Worm (Caenorhabditis elegans): Measurements from ENCODE around the gene ZK632.11.

DNA sequence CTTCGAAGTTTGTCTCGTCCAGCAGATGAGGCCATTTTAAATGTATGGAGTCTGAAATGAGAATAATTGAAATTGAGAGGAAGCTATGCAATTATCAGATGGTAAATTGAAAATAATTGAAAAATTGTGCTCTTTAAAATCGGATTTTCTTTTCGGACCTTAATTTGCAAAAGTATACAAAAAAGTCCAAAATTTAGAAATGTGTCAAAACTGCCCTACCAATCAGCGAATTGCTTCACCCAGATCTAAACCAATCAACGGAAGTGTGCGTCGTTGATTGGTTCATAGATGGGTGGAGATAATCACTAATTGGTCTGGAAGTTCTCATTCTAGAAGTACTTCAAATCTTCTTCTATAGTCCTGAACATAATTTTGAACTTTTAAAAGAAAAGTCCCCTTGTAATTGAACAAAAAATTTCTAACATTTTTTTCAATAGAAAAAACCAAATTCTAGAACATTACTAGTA lies 38.1 kb upstream of the ZK632.11 start, which contains the start of gene R10E11.5:
- TF ChIP-seq mec-3 (tag; optimal IDR thresholded peaks at IDR 0.05; ENCODE audit: borderline replicate concordance) (no peak), unc-55 (GFP tag; optimal IDR thresholded peaks at IDR 0.05) (no peak), tbx-2 (tag; optimal IDR thresholded peaks at IDR 0.05) (no peak), ztf-16 (tag; optimal IDR thresholded peaks at IDR 0.05) (no peak), ceh-22 (tag; optimal IDR thresholded peaks at IDR 0.05) (no peak), C38D4.7 (GFP tag; optimal IDR thresholded peaks at IDR 0.05) (no peak), ceh-14 (tag; optimal IDR thresholded peaks at IDR 0.05) (no peak), ama-1 (optimal IDR thresholded peaks at IDR 0.05) (no peak)
